Worm (Caenorhabditis elegans) whole organism, L4/young adult: ENCODE results near the gene Y64G10A.10.

Source experiments
- W03F9.2 ChIP-seq: fragments of 150-350 bp; optimal IDR thresholded peaks from 2 replicates; lab custom pipeline; 2014; ENCODE audit warnings: missing biosample characterization, missing genetic modification characterization
- dao-5 ChIP-seq: sonication (generic microtip); optimal IDR thresholded peaks from 2 replicates; lab custom pipeline; 2016; ENCODE audit warnings: missing genotype, missing genetic modification characterization, moderate library complexity, missing compliant biosample characterization
- him-1 ChIP-seq: sonication (generic microtip); optimal IDR thresholded peaks from 2 replicates; lab custom pipeline; 2016; ENCODE audit warnings: missing genotype, missing genetic modification reagents, missing genetic modification characterization, missing compliant biosample characterization

DNA sequence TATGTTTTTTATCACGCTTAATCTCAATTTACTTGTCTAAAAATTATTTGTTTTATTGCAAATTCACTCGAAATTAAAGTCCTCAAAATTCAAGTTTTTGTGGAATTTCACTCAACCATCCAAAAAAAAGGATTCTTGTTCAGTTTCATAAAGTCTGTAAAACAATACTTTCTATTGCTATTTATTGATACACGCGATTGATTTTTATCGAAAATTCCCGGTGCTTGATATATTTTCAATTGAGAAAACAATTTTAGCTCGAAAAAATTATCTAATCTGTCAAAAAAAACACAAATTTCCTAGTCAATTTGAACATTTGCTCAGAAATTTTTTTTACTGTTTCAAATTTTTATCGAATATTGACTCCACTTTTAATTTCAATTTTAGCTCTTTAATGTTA, 28.7 kb upstream of the Y64G10A.10 start:
- TF ChIP-seq W03F9.2 (tag; lab: Kevin White, UChicago) (no peak), him-1 (tag; lab: Kevin White, UChicago) (no peak), dao-5 (tag; lab: Kevin White, UChicago) (no peak)
